Worm (Caenorhabditis elegans) whole organism, L2 larva: ENCODE results near the gene flp-16.

Experiments
- C34F6.9 ChIP-seq: fragments of 150-350 bp; optimal IDR thresholded peaks from 2 replicates; lab custom pipeline; 2014; ENCODE audit warnings: missing biosample characterization, missing genetic modification characterization
- F13H6.1 ChIP-seq: sonication (generic microtip); optimal IDR thresholded peaks from 2 replicates; lab custom pipeline; 2016; ENCODE audit warnings: missing genetic modification characterization, missing compliant biosample characterization
- R02D3.7 ChIP-seq: fragments of 150-350 bp; optimal IDR thresholded peaks from 2 replicates; lab custom pipeline; 2014; ENCODE audit warnings: missing biosample characterization, missing genetic modification characterization
- Y55F3AM.14 ChIP-seq: fragments of 200-800 bp; sonication (Bioruptor generic); optimal IDR thresholded peaks from 2 replicates; lab custom pipeline; 2018; ENCODE audit warnings: mild to moderate bottlenecking, missing genetic modification characterization, missing compliant biosample characterization
- ZK546.5 ChIP-seq: sonication (generic microtip); optimal IDR thresholded peaks from 2 replicates; lab custom pipeline; 2017; ENCODE audit warnings: missing biosample characterization, missing genetic modification characterization
- alr-1 ChIP-seq: fragments of 150-350 bp; optimal IDR thresholded peaks from 2 replicates; lab custom pipeline; 2014; ENCODE audit warnings: missing biosample characterization, missing genetic modification characterization
- aly-2 ChIP-seq: fragments of 150-350 bp; optimal IDR thresholded peaks from 2 replicates; lab custom pipeline; 2014; ENCODE audit warnings: missing biosample characterization, missing genetic modification characterization
- ama-1 ChIP-seq: fragments of 150-350 bp; optimal IDR thresholded peaks from 2 replicates; lab custom pipeline; 2018; ENCODE audit warnings: inconsistent platforms
- blmp-1 ChIP-seq: sonication (generic microtip); optimal IDR thresholded peaks from 2 replicates; lab custom pipeline; 2017; ENCODE audit warnings: missing genetic modification characterization, mild to moderate bottlenecking, missing compliant biosample characterization, antibody characterized with exemption, moderate library complexity; ENCODE audit not compliant: insufficient read depth
- ceh-82 ChIP-seq: fragments of 150-350 bp; optimal IDR thresholded peaks from 2 replicates; lab custom pipeline; 2014; ENCODE audit warnings: missing biosample characterization, missing genetic modification characterization
- crh-2 ChIP-seq: sonication (generic microtip); optimal IDR thresholded peaks from 2 replicates; lab custom pipeline; 2017; ENCODE audit warnings: missing biosample characterization, missing genetic modification characterization
- dmd-4 ChIP-seq: sonication (generic microtip); optimal IDR thresholded peaks from 2 replicates; lab custom pipeline; 2017; ENCODE audit warnings: missing biosample characterization, missing genetic modification characterization
- egl-27 ChIP-seq: sonication (generic microtip); optimal IDR thresholded peaks from 3 replicates; lab custom pipeline; 2017; ENCODE audit warnings: missing biosample characterization, missing genetic modification reagents, missing genetic modification characterization
- elt-1 ChIP-seq: fragments of 150-350 bp; optimal IDR thresholded peaks from 2 replicates; lab custom pipeline; 2014; ENCODE audit warnings: missing biosample characterization, missing genetic modification characterization
- elt-3 ChIP-seq: sonication (generic microtip); optimal IDR thresholded peaks from 2 replicates; lab custom pipeline; 2017; ENCODE audit warnings: missing biosample characterization, missing genetic modification characterization
- lin-11 ChIP-seq: fragments of 150-350 bp; sonication (generic microtip); optimal IDR thresholded peaks from 2 replicates; lab custom pipeline; 2014; ENCODE audit warnings: missing biosample characterization, missing genetic modification characterization, inconsistent platforms, mixed read lengths
- lin-13 ChIP-seq: fragments of 150-350 bp; optimal IDR thresholded peaks from 2 replicates; lab custom pipeline; 2014; ENCODE audit warnings: missing biosample characterization, missing genetic modification reagents, missing genetic modification characterization
- lin-39 ChIP-seq: fragments of 150-350 bp; optimal IDR thresholded peaks from 2 replicates; lab custom pipeline; 2014; ENCODE audit warnings: missing biosample characterization, missing genetic modification reagents, missing genetic modification characterization
- lsy-2 ChIP-seq, 2 experiments: fragments of 150-350 bp in 1 of 2; sonication (generic microtip) in 1 of 2; optimal IDR thresholded peaks; 2 replicates each; lab custom pipeline; 2014 to 2017; ENCODE audit warnings: missing biosample characterization in 2 of 2, missing genetic modification characterization in 2 of 2
- mab-5 ChIP-seq: fragments of 150-350 bp; optimal IDR thresholded peaks from 2 replicates; lab custom pipeline; 2014; ENCODE audit warnings: missing biosample characterization, missing genetic modification characterization
- mdl-1 ChIP-seq, 2 experiments: fragments of 150-350 bp in 1 of 2; sonication (generic microtip) in 1 of 2; optimal IDR thresholded peaks; 2 replicates each; lab custom pipeline; 2017; ENCODE audit warnings: missing biosample characterization in 2 of 2, missing genetic modification characterization in 2 of 2
- nhr-10 ChIP-seq: sonication (generic microtip); optimal IDR thresholded peaks from 2 replicates; lab custom pipeline; 2017; ENCODE audit warnings: missing biosample characterization, missing genetic modification characterization
- nhr-11 ChIP-seq: fragments of 150-350 bp; optimal IDR thresholded peaks from 2 replicates; lab custom pipeline; 2014; ENCODE audit warnings: missing biosample characterization, missing genetic modification characterization
- nhr-12 ChIP-seq: fragments of 150-350 bp; optimal IDR thresholded peaks from 2 replicates; lab custom pipeline; 2014; ENCODE audit warnings: missing biosample characterization, missing genetic modification characterization
- nhr-129 ChIP-seq: fragments of 150-350 bp; optimal IDR thresholded peaks from 2 replicates; lab custom pipeline; 2014; ENCODE audit warnings: missing biosample characterization, missing genetic modification characterization
- nhr-21 ChIP-seq: fragments of 150-350 bp; optimal IDR thresholded peaks from 2 replicates; lab custom pipeline; 2014; ENCODE audit warnings: missing biosample characterization, missing genetic modification characterization
- nhr-23 ChIP-seq: fragments of 150-350 bp; optimal IDR thresholded peaks from 2 replicates; lab custom pipeline; 2014; ENCODE audit warnings: missing biosample characterization, missing genetic modification reagents, missing genetic modification characterization
- nhr-25 ChIP-seq: fragments of 150-350 bp; sonication (generic microtip); optimal IDR thresholded peaks from 3 replicates; lab custom pipeline; 2014; ENCODE audit warnings: missing biosample characterization, missing genetic modification characterization
- nhr-6 ChIP-seq: fragments of 150-350 bp; optimal IDR thresholded peaks from 2 replicates; lab custom pipeline; 2014; ENCODE audit warnings: missing biosample characterization, missing genetic modification characterization
- nhr-77 ChIP-seq: fragments of 150-350 bp; optimal IDR thresholded peaks from 2 replicates; lab custom pipeline; 2014; ENCODE audit warnings: missing biosample characterization, missing genetic modification characterization
- peb-1 ChIP-seq: fragments of 150-350 bp; optimal IDR thresholded peaks from 2 replicates; lab custom pipeline; 2014; ENCODE audit warnings: missing biosample characterization, missing genetic modification characterization
- sem-4 ChIP-seq: fragments of 150-350 bp; optimal IDR thresholded peaks from 2 replicates; lab custom pipeline; 2014; ENCODE audit warnings: missing biosample characterization, missing genetic modification reagents, missing genetic modification characterization
- skn-1 ChIP-seq: sonication (generic microtip); optimal IDR thresholded peaks from 2 replicates; lab custom pipeline; 2017; ENCODE audit warnings: missing biosample characterization, missing genetic modification characterization
- sma-3 ChIP-seq: sonication (generic microtip); optimal IDR thresholded peaks from 2 replicates; lab custom pipeline; 2016; ENCODE audit warnings: missing genetic modification reagents, missing genetic modification characterization, missing compliant biosample characterization
- sma-9 ChIP-seq, 2 experiments: fragments of 150-350 bp in 1 of 2; sonication (generic microtip) in 1 of 2; optimal IDR thresholded peaks; 2 replicates each; lab custom pipeline; 2014 to 2016; ENCODE audit warnings: missing genetic modification characterization in 2 of 2, mild to moderate bottlenecking in 1 of 2, missing biosample characterization in 1 of 2, missing compliant biosample characterization in 1 of 2, missing genetic modification reagents in 1 of 2, moderate library complexity in 1 of 2
- snpc-4 ChIP-seq: fragments of 150-350 bp; optimal IDR thresholded peaks from 2 replicates; lab custom pipeline; 2014; ENCODE audit warnings: missing biosample characterization, missing genetic modification characterization
- unc-39 ChIP-seq: fragments of 150-350 bp; optimal IDR thresholded peaks from 2 replicates; lab custom pipeline; 2014; ENCODE audit warnings: missing biosample characterization, missing genetic modification characterization
- unc-55 ChIP-seq: fragments of 150-350 bp; sonication (generic microtip); optimal IDR thresholded peaks from 3 replicates; lab custom pipeline; 2014; ENCODE audit warnings: missing biosample characterization, missing genetic modification reagents, missing genetic modification characterization
- unc-62 ChIP-seq: fragments of 150-350 bp; optimal IDR thresholded peaks from 2 replicates; lab custom pipeline; 2014; ENCODE audit warnings: missing biosample characterization, missing genetic modification reagents, missing genetic modification characterization
- zag-1 ChIP-seq: fragments of 150-350 bp; optimal IDR thresholded peaks from 2 replicates; lab custom pipeline; 2014; ENCODE audit warnings: missing biosample characterization, missing genetic modification characterization
- ztf-1 ChIP-seq: fragments of 200-800 bp; sonication (Bioruptor generic); conservative IDR thresholded peaks from 2 replicates; pipeline ENCODE4 v1.3.6; 2022; ENCODE audit warnings: missing genetic modification characterization, missing compliant biosample characterization
- ztf-11 ChIP-seq: sonication (generic microtip); optimal IDR thresholded peaks from 2 replicates; lab custom pipeline; 2017; ENCODE audit warnings: missing biosample characterization, missing genetic modification characterization
- ztf-4 ChIP-seq: fragments of 150-350 bp; optimal IDR thresholded peaks from 2 replicates; lab custom pipeline; 2014; ENCODE audit warnings: missing biosample characterization, missing genetic modification characterization

The flp-16 gene

DNA sequence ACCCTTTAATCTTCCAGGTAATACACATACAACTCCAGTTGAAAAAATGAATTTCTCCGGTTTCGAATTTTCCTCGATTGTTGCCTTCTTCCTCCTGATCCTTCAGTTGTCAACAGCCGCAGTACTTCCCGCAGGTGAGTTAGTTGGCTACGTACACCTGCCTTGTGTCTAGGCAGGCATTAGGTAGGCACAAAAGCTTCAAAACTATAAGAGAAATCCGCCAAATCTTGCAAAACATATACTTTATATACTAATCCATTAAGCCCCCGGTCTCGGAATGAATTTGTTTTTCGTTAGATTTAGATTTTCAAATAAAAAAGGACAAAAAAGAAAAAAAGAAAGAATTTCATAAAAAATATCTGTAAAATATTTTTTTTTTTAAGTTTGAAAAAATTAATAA lies at the start of gene flp-16:
flp-16 (plus strand) TSS at position 18 of the 400 bp plus-strand sequence.
- TF ChIP-seq elt-3 (no peak), ztf-1 (GFP tag; lab: Robert Waterston, UW) (no peak), R02D3.7 (no peak), nhr-23 (tag; lab: Kevin White, UChicago) (no peak), ztf-11 (tag; lab: Kevin White, UChicago) (no peak), lin-39 (tag; lab: Kevin White, UChicago) (no peak), crh-2 (tag; lab: Kevin White, UChicago) (no peak), ama-1 (no peak), lin-13 (no peak), egl-27 (no peak)

DNA sequence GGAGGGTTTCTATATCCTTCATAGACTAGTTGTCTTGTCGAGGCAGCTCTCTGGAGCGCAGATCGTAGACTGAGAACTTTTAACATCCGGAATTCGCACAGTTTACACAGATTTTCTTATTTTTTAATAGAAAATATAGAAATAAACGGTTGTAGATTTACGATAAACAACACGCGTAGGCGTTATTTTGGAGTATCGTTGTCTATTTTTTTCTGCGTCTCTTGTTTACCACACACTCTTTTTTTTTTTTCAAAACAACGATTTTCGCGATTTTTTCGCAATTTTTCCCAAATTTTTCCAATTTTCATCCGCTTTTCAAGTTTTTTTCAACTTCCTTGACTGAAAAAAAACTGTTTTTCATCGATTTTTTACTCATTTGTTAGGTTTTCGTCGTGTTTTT lies 47.9 kb upstream of the flp-16 start, which contains the start of gene mecr-1:
mecr-1 (minus strand) TSS at position 127 of the 400 bp plus-strand sequence.
- peak; percentile 33 for TF ChIP-seq nhr-25 (tag; lab: Kevin White, UChicago)
- TF ChIP-seq skn-1: no peak
- peak; percentile 86 for TF ChIP-seq R02D3.7
- peak; percentile 59 for TF ChIP-seq C34F6.9 (tag; lab: Kevin White, UChicago)
- peak; percentile 45 for TF ChIP-seq crh-2 (tag; lab: Kevin White, UChicago)
- no peak for TF ChIP-seq ztf-1 (GFP tag; lab: Robert Waterston, UW)
- TF ChIP-seq sma-3 (GFP tag; lab: Kevin White, UChicago): no peak
- TF ChIP-seq unc-55 (GFP tag; lab: Kevin White, UChicago): peak; percentile 69
- peak in 1 of 2 experiments; percentile 65 for TF ChIP-seq lsy-2 (tag; optimal IDR thresholded peaks at IDR 0.05; lab: Kevin White, UChicago)
- TF ChIP-seq nhr-129 (tag; lab: Kevin White, UChicago): peak; percentile 29

- no peak for TF ChIP-seq lin-13
- TF ChIP-seq nhr-12 (tag; lab: Kevin White, UChicago): no peak
- TF ChIP-seq ztf-4 (tag; lab: Kevin White, UChicago): no peak
- TF ChIP-seq dmd-4 (tag; lab: Kevin White, UChicago): no peak
- no peak for TF ChIP-seq nhr-21 (tag; lab: Kevin White, UChicago)
- TF ChIP-seq lin-39 (tag; lab: Kevin White, UChicago): no peak
- no peak for TF ChIP-seq R02D3.7
- TF ChIP-seq sma-9 (GFP tag; optimal IDR thresholded peaks at IDR 0.05; lab: Kevin White, UChicago): no peak
- no peak for TF ChIP-seq sma-9 (tag; optimal IDR thresholded peaks at IDR 0.05; lab: Kevin White, UChicago)
- no peak for TF ChIP-seq nhr-6 (tag; lab: Kevin White, UChicago)
- no peak for TF ChIP-seq unc-55 (GFP tag; lab: Kevin White, UChicago)
- TF ChIP-seq, all 48 proteins: peak for 0
Measured at ce11 chrII:13188084-13188483, 47.0 kb upstream of the flp-16 start.

DNA sequence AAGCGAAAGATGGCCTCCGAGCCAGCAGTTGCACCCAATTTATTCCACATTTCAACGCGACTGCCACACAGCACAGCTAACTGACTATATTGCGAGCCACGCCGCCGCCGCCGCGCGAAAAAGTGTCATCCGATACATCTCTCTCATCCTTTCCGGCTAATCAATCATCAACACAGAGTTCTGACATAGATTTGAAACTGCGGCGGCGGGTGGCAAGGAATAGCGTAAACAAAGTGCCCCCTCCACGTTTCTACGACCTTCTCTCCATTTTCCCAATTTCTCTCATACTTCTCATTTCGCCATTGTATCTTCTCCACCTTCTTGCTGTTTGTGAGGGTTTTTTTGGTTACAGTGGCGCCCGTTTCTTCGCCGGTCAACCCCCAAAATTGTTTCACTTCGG lies 45.7 kb upstream of the flp-16 start:
- TF ChIP-seq sem-4 (tag; lab: Kevin White, UChicago) (no peak), sma-3 (GFP tag; lab: Kevin White, UChicago) (peak; percentile 30), sma-9 (GFP tag; optimal IDR thresholded peaks at IDR 0.05; lab: Kevin White, UChicago) (peak; percentile 82), sma-9 (tag; optimal IDR thresholded peaks at IDR 0.05; lab: Kevin White, UChicago) (no peak), lsy-2 (tag; optimal IDR thresholded peaks at IDR 0.05; lab: Kevin White, UChicago) (no peak), ztf-1 (GFP tag; lab: Robert Waterston, UW) (no peak), Y55F3AM.14 (GFP tag; lab: Kevin White, UChicago) (peak; percentile 4), ZK546.5 (tag; lab: Kevin White, UChicago) (no peak), snpc-4 (tag; lab: Kevin White, UChicago) (peak; percentile 4), skn-1 (no peak), nhr-11 (tag; lab: Kevin White, UChicago) (no peak), unc-39 (tag; lab: Kevin White, UChicago) (no peak), nhr-23 (tag; lab: Kevin White, UChicago) (no peak), nhr-25 (tag; lab: Kevin White, UChicago) (no peak), lin-13 (no peak), dmd-4 (tag; lab: Kevin White, UChicago) (no peak), aly-2 (tag; lab: Kevin White, UChicago) (no peak), crh-2 (tag; lab: Kevin White, UChicago) (peak; percentile 50), elt-1 (tag; lab: Kevin White, UChicago) (no peak), ztf-4 (tag; lab: Kevin White, UChicago) (no peak), nhr-10 (tag; lab: Kevin White, UChicago) (no peak), nhr-129 (tag; lab: Kevin White, UChicago) (peak; percentile 44), F13H6.1 (tag; lab: Kevin White, UChicago) (peak; percentile 62), ama-1 (no peak), alr-1 (no peak), mab-5 (no peak), nhr-21 (tag; lab: Kevin White, UChicago) (peak; percentile 36), nhr-6 (tag; lab: Kevin White, UChicago) (no peak), ztf-11 (tag; lab: Kevin White, UChicago) (no peak), egl-27 (no peak), peb-1 (tag; lab: Kevin White, UChicago) (no peak), lin-39 (tag; lab: Kevin White, UChicago) (no peak), ceh-82 (no peak), zag-1 (tag; lab: Kevin White, UChicago) (no peak), mdl-1 (tag; optimal IDR thresholded peaks at IDR 0.05; lab: Kevin White, UChicago) (peak in 1 of 2 experiments; percentile 6), C34F6.9 (tag; lab: Kevin White, UChicago) (peak; percentile 16), unc-62 (GFP tag; lab: Kevin White, UChicago) (no peak), nhr-12 (tag; lab: Kevin White, UChicago) (no peak), lin-11 (tag; lab: Kevin White, UChicago) (no peak), elt-3 (no peak), blmp-1 (no peak), nhr-77 (tag; lab: Kevin White, UChicago) (no peak)
